Fruit fly (Drosophila melanogaster) whole organism, prepupa: ENCODE results near the gene dib.

Experiments
- CG11762 ChIP-seq: fragments of 200-800 bp; sonication (Bioruptor generic); optimal IDR thresholded peaks from 3 replicates; lab custom pipeline; 2016; ENCODE audit warnings: missing biosample characterization, missing genetic modification characterization; ENCODE audit not compliant: insufficient read depth
- CG6808 ChIP-seq: fragments of 200-800 bp; sonication (Bioruptor generic); optimal IDR thresholded peaks from 3 replicates; lab custom pipeline; 2017; ENCODE audit warnings: missing biosample characterization, missing genetic modification characterization, mild to moderate bottlenecking, moderate library complexity, missing genetic modification reagents

dm6 chr3L:4102496-4103257, 40.6 kb downstream of the dib start, which contains the start of gene CG14995:
- peak; percentile 14 for TF ChIP-seq CG6808 (GFP tag; lab: Kevin White, UChicago)
- no peak for TF ChIP-seq CG11762 (GFP tag; lab: Kevin White, UChicago)
